Fruit fly (Drosophila melanogaster) Kc167 (cell line): ENCODE results near the gene CG18557.

ENCODE experiments used
- Myc ChIP-seq: fragments of >200 bp; optimal IDR thresholded peaks from 2 replicates; lab custom pipeline; 2017; ENCODE audit warnings: missing external identifiers
- Sin3A ChIP-seq: fragments of >200 bp; optimal IDR thresholded peaks from 2 replicates; lab custom pipeline; 2018; ENCODE audit warnings: missing external identifiers
- h ChIP-seq: fragments of >200 bp; optimal IDR thresholded peaks from 3 replicates; lab custom pipeline; 2018; ENCODE audit warnings: missing external identifiers
- insv ChIP-seq: fragments of >200 bp; optimal IDR thresholded peaks from 3 replicates; lab custom pipeline; 2018; ENCODE audit warnings: missing external identifiers
- psq ChIP-seq: fragments of >200 bp; optimal IDR thresholded peaks from 2 replicates; lab custom pipeline; 2017; ENCODE audit warnings: missing external identifiers
- ttk ChIP-seq: sonication (Bioruptor generic); optimal IDR thresholded peaks from 2 replicates; lab custom pipeline; 2017; ENCODE audit warnings: missing external identifiers

CG18557 gene

DNA sequence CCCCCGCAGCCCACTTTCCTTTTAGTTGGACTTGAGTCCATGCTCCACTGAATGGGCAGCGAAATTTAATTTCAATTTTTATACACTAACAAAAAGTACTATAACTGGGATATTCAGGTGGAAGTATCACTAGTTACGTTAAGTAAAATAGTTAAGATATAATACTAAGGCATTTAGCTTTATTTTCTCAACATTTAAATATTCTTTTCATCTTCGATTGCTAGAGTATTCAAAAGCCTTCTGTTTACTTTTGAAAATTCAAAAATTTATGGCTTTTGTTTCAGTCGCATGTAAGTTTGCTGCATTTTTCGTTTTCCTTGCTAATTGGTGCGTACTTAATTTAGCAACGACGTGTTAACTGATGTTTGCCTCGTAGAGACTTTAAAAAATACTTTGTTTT, 6.1 kb upstream of the CG18557 start:
- TF ChIP-seq psq (no peak), Sin3A (lab: Kevin White, UChicago) (no peak), insv (lab: Kevin White, UChicago) (no peak), ttk (lab: Kevin White, UChicago) (no peak), h (lab: Kevin White, UChicago) (no peak), Myc (lab: Kevin White, UChicago) (no peak)

DNA sequence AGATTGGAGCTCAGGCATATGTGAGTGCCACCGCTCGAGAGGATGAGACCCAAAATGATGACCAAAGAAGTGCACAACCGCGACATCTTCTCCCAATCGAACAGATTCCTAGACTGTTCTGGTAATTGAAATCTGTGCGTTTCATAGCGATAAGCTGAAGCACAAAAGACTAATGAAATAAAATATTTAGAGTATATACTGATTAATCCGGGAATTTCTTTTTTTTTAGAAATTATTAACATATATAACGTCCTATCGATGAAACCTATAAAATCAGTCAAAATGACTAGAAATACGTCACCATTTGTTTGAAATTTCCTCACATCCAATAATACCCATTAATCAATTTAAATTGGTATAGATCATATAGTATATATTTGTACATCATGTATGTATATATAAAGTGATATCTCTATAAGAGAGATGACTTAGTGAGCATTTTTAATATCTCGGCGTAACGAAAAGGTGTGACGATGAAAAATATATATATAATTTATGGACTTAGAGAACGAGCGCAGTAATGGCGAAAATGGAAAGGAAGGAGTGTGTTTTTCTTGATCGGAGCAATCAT, 1.7 kb upstream of the CG18557 start, which contains the start of the genes CG3117 and CG2983:
TSS of gene CG3117 (minus strand) at position 101 of the 571 bp plus-strand sequence.
TSS of gene CG2983 (plus strand) at position 521 of the 571 bp plus-strand sequence.
- TF ChIP-seq Sin3A (lab: Kevin White, UChicago) (no peak), insv (lab: Kevin White, UChicago) (no peak), psq (no peak), h (lab: Kevin White, UChicago) (no peak), ttk (lab: Kevin White, UChicago) (no peak), Myc (lab: Kevin White, UChicago) (no peak)

DNA sequence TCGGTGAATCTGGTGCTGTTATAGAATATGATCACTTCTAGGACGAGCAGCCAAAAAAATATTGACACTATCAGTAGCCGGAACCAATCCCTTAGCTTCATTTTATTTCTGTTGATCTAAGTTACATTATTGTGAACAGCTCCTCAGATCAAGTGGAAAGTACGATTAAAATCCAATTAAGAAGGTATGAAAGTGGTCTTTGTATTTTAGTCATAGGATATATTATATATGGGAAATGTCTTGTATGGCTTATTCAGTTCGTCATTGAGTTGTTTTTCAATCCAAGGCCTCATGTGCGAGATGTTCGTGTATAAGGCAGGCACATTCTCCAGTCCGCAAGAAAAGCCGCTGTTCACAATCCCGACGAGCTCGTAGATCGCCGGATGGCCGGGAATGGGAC, 1.1 kb downstream of the CG18557 start, which contains the start of gene CG18558:
TSS of gene CG18558 (minus strand) at position 101 of the 400 bp plus-strand sequence.
- no peak for TF ChIP-seq Myc (lab: Kevin White, UChicago)
- no peak for TF ChIP-seq h (lab: Kevin White, UChicago)
- no peak for TF ChIP-seq Sin3A (lab: Kevin White, UChicago)
- no peak for TF ChIP-seq ttk (lab: Kevin White, UChicago)
- no peak for TF ChIP-seq insv (lab: Kevin White, UChicago)
- no peak for TF ChIP-seq psq

DNA sequence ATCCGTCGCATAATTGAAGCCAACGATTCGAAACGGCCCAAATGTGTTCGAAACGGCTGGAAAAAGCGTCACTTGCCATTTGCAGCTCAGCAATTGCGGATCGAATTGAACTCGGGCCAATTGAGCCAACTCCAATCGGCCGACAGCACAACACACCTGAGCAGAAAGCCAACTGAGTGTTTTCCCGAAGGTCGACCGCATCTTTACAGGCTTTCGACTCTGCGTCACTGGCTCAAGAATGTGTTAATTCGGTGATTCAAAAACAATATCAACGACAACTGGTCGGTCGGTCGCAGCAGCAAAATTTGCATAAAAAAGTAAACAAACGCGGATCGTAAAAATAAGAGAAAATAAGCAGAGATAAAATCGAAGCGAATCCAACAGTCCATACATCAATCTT, 5.2 kb downstream of the CG18557 start:
- no peak for TF ChIP-seq ttk (lab: Kevin White, UChicago)
- TF ChIP-seq psq, result no peak
- no peak for TF ChIP-seq Myc (lab: Kevin White, UChicago)
- TF ChIP-seq h (lab: Kevin White, UChicago), result no peak
- no peak for TF ChIP-seq insv (lab: Kevin White, UChicago)
- no peak for TF ChIP-seq Sin3A (lab: Kevin White, UChicago)

DNA sequence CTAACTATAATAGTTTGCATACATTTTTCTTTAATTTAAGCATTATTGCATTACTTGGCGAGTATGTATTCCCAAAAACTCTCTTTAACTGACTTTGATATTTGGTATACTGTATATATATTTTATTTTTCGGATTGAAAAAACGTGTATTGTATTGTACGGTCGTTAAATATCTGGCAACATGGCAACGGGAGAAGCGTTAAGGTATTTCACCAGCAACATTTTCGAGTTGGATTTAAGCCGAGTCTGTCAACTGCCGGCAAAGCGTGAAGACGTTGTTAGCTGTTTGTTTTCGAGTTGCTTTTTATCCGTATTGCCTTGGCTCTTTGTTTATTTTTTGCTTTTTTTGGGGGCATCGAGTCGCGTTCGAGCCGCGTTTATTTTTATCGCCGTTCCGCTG, 5.7 kb downstream of the CG18557 start, which contains the start of gene CG2975:
TSS of gene CG2975 (plus strand) at position 275 of the 400 bp plus-strand sequence.
- no peak for TF ChIP-seq ttk (lab: Kevin White, UChicago)
- TF ChIP-seq h (lab: Kevin White, UChicago), result no peak
- TF ChIP-seq insv (lab: Kevin White, UChicago), result no peak
- TF ChIP-seq psq, result no peak
- TF ChIP-seq Myc (lab: Kevin White, UChicago), result no peak
- TF ChIP-seq Sin3A (lab: Kevin White, UChicago), result no peak

DNA sequence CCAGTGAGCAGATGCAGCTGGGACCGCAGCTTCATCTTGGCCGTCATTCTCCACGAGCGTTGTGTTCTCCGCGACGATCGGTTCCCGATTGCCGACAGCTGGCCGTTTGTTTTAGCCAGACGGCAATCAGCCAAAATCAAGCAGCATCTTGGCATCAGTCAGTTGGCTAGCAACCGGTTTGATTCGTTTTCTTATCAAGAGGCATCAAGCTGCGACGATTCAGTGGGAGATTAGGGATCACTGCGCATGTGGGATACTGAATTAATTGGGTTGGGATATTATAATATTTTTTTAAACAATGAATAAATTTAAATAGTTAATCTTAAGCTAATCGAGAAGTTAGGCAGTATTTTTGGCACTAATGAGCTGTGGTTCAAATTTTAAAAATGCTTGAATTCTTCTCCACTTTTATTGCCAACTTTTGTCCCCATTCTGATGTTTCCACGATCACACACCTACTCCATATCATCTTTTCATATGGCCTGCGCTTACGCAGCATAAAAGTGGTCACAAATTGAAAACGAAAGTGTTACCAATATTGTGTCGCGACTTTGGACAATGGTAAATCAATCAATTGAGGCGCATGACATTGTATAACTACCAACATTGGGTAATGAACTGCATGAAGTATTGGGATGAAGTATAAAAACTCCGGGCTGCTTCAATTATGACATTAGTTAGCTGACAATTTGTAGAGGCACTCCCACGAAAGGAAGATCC, 7.6 kb downstream of the CG18557 start, which contains the start of the genes CG3119 and Cpr23B:
TSS of gene CG3119 (minus strand) at position 92 of the 720 bp plus-strand sequence.
TSS of gene Cpr23B (plus strand) at position 670 of the 720 bp plus-strand sequence.
- TF ChIP-seq Myc (lab: Kevin White, UChicago) (no peak), psq (no peak), ttk (lab: Kevin White, UChicago) (no peak), h (lab: Kevin White, UChicago) (no peak), insv (lab: Kevin White, UChicago) (no peak), Sin3A (lab: Kevin White, UChicago) (no peak)

DNA sequence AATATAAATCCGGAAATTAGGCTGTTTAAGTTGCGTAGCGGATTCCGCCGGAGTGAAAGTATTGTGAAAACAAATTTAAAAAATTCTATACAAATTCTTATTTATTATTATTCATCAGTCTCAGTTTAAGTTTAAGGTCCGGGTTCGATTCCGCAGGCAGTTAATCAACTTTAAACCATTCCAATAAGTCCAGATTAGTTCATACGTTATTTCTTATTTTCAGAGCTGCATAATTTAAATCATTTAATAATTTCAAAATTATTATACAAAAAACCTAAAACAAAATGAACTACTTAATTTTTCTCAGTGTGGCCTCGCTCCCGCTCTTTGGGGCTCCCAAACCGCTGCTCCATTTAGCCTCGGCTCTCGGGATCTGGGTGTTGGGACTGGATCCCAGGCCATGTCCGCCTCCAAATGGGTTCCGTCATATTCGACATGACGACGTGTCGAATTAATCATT, 15.2 kb downstream of the CG18557 start:
- TF ChIP-seq ttk (lab: Kevin White, UChicago) (no peak), insv (lab: Kevin White, UChicago) (no peak), Sin3A (lab: Kevin White, UChicago) (no peak), psq (no peak), Myc (lab: Kevin White, UChicago) (no peak), h (lab: Kevin White, UChicago) (no peak)

DNA sequence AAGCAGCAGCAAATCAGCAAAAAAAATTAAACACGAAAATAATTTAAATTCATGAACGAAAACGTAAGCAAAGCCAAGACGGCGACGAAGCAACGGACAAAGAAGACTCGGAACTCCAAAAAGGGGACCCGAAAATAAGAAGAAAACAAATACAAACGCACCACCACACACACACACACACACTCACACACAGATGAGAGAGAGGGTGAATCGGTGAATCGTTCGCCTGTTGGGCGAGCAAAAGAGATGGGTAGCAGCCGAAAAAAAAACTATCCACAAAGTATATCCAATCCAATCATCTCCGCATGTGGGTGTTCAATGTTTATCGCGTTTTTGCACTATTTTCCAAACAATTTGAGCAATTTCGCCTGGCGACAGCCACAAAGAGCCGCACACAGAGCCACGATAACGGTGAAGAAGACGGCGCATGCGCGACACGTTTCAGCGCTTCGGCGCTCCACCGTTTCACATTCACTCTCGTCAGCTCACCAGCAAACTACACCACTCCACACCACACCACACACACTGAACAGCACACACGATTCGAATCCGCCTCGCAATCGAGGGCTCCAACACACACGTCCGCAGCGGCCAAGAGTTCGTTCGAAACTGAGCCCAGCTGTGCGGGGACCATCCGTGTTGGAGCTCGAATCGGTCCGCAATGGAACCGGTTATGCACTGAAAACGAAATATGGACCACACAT, 15.7 kb downstream of the CG18557 start, which contains the start of gene Duox:
TSS of gene Duox (minus strand) at position 612 of the 704 bp plus-strand sequence.
- TF ChIP-seq ttk (lab: Kevin White, UChicago) (no peak), Myc (lab: Kevin White, UChicago) (no peak), h (lab: Kevin White, UChicago) (no peak), Sin3A (lab: Kevin White, UChicago) (no peak), psq (no peak), insv (lab: Kevin White, UChicago) (no peak)

DNA sequence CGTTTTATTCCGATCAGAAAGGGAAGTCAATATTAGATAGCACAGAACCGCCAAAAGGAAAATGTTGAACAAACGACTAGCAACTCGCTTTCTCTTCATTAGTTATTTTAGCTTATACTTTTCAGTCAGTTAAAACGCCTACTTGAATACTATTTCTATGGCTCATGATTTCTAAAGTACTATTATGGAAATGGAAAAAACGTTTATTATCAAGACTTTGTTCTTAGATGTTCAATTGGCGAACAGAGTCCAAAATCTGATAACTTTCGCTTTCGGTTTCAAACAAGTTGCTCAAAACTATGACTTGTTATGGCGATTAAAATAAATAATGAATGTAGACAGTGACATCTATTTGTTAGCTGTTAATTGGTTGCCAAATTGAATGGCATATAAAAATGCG, 20.1 kb downstream of the CG18557 start, which contains the start of gene CG3123:
TSS of gene CG3123 (minus strand) at position 101 of the 400 bp plus-strand sequence.
- TF ChIP-seq ttk (lab: Kevin White, UChicago) (no peak), h (lab: Kevin White, UChicago) (no peak), psq (no peak), Sin3A (lab: Kevin White, UChicago) (no peak), Myc (lab: Kevin White, UChicago) (no peak), insv (lab: Kevin White, UChicago) (no peak)

DNA sequence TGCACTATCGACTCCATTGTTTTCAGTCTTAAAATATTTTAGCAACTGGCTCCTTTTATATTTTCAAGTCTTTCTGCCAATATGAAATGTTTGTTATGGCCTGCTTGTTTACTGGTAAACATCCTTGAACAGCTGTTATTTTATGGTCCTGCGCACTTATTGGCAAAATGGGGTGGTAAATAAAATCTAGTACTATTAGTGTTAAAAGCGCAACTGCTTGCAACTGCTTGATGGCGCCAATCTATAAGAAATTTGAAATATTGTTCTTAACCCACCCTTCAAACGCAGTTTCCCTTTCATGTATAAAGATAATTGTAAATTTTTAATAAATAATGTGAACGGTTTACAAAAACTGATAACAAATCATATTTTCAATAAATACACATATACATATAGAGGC, 29.9 kb downstream of the CG18557 start, which contains the start of gene G6P:
TSS of gene G6P (minus strand) at position 88 of the 400 bp plus-strand sequence.
- no peak for TF ChIP-seq ttk (lab: Kevin White, UChicago)
- no peak for TF ChIP-seq insv (lab: Kevin White, UChicago)
- no peak for TF ChIP-seq Sin3A (lab: Kevin White, UChicago)
- TF ChIP-seq Myc (lab: Kevin White, UChicago), result no peak
- TF ChIP-seq h (lab: Kevin White, UChicago), result no peak
- TF ChIP-seq psq, result no peak
